Worm (Caenorhabditis elegans) whole organism, L2 larva: ENCODE measurements around the gene czw-1.

Experiments
- C34F6.9 ChIP-seq: fragments of 150-350 bp; optimal IDR thresholded peaks from 2 replicates; lab custom pipeline; 2014; ENCODE audit warnings: missing biosample characterization, missing genetic modification characterization
- F13H6.1 ChIP-seq: sonication (generic microtip); optimal IDR thresholded peaks from 2 replicates; lab custom pipeline; 2016; ENCODE audit warnings: missing genetic modification characterization, missing compliant biosample characterization
- R02D3.7 ChIP-seq: fragments of 150-350 bp; optimal IDR thresholded peaks from 2 replicates; lab custom pipeline; 2014; ENCODE audit warnings: missing biosample characterization, missing genetic modification characterization
- Y55F3AM.14 ChIP-seq: fragments of 200-800 bp; sonication (Bioruptor generic); optimal IDR thresholded peaks from 2 replicates; lab custom pipeline; 2018; ENCODE audit warnings: mild to moderate bottlenecking, missing genetic modification characterization, missing compliant biosample characterization
- ZK546.5 ChIP-seq: sonication (generic microtip); optimal IDR thresholded peaks from 2 replicates; lab custom pipeline; 2017; ENCODE audit warnings: missing biosample characterization, missing genetic modification characterization
- alr-1 ChIP-seq: fragments of 150-350 bp; optimal IDR thresholded peaks from 2 replicates; lab custom pipeline; 2014; ENCODE audit warnings: missing biosample characterization, missing genetic modification characterization
- ama-1 ChIP-seq: fragments of 150-350 bp; optimal IDR thresholded peaks from 2 replicates; lab custom pipeline; 2018; ENCODE audit warnings: inconsistent platforms
- ceh-16 ChIP-seq: fragments of 150-350 bp; optimal IDR thresholded peaks from 2 replicates; lab custom pipeline; 2014; ENCODE audit warnings: missing biosample characterization, missing genetic modification characterization
- ceh-82 ChIP-seq: fragments of 150-350 bp; optimal IDR thresholded peaks from 2 replicates; lab custom pipeline; 2014; ENCODE audit warnings: missing biosample characterization, missing genetic modification characterization
- dmd-4 ChIP-seq: sonication (generic microtip); optimal IDR thresholded peaks from 2 replicates; lab custom pipeline; 2017; ENCODE audit warnings: missing biosample characterization, missing genetic modification characterization
- elt-1 ChIP-seq: fragments of 150-350 bp; optimal IDR thresholded peaks from 2 replicates; lab custom pipeline; 2014; ENCODE audit warnings: missing biosample characterization, missing genetic modification characterization
- elt-3 ChIP-seq: sonication (generic microtip); optimal IDR thresholded peaks from 2 replicates; lab custom pipeline; 2017; ENCODE audit warnings: missing biosample characterization, missing genetic modification characterization
- fos-1 ChIP-seq: fragments of 150-350 bp; optimal IDR thresholded peaks from 2 replicates; lab custom pipeline; 2014; ENCODE audit warnings: missing biosample characterization, missing genetic modification characterization
- gmeb-1 ChIP-seq: fragments of 150-350 bp; optimal IDR thresholded peaks from 2 replicates; lab custom pipeline; 2014; ENCODE audit warnings: missing biosample characterization, missing genetic modification characterization
- lin-13 ChIP-seq: fragments of 150-350 bp; optimal IDR thresholded peaks from 2 replicates; lab custom pipeline; 2014; ENCODE audit warnings: missing biosample characterization, missing genetic modification reagents, missing genetic modification characterization
- lin-39 ChIP-seq: fragments of 150-350 bp; optimal IDR thresholded peaks from 2 replicates; lab custom pipeline; 2014; ENCODE audit warnings: missing biosample characterization, missing genetic modification reagents, missing genetic modification characterization
- lsy-2 ChIP-seq, 2 experiments: fragments of 150-350 bp in 1 of 2; sonication (generic microtip) in 1 of 2; optimal IDR thresholded peaks; 2 replicates each; lab custom pipeline; 2014 to 2017; ENCODE audit warnings: missing biosample characterization in 2 of 2, missing genetic modification characterization in 2 of 2
- mab-5 ChIP-seq: fragments of 150-350 bp; optimal IDR thresholded peaks from 2 replicates; lab custom pipeline; 2014; ENCODE audit warnings: missing biosample characterization, missing genetic modification characterization
- mbf-1 ChIP-seq: sonication (generic microtip); optimal IDR thresholded peaks from 2 replicates; lab custom pipeline; 2017; ENCODE audit warnings: missing biosample characterization, missing genetic modification characterization
- mdl-1 ChIP-seq, 2 experiments: fragments of 150-350 bp in 1 of 2; sonication (generic microtip) in 1 of 2; optimal IDR thresholded peaks; 2 replicates each; lab custom pipeline; 2017; ENCODE audit warnings: missing biosample characterization in 2 of 2, missing genetic modification characterization in 2 of 2
- nhr-11 ChIP-seq: fragments of 150-350 bp; optimal IDR thresholded peaks from 2 replicates; lab custom pipeline; 2014; ENCODE audit warnings: missing biosample characterization, missing genetic modification characterization
- nhr-12 ChIP-seq: fragments of 150-350 bp; optimal IDR thresholded peaks from 2 replicates; lab custom pipeline; 2014; ENCODE audit warnings: missing biosample characterization, missing genetic modification characterization
- nhr-129 ChIP-seq: fragments of 150-350 bp; optimal IDR thresholded peaks from 2 replicates; lab custom pipeline; 2014; ENCODE audit warnings: missing biosample characterization, missing genetic modification characterization
- nhr-21 ChIP-seq: fragments of 150-350 bp; optimal IDR thresholded peaks from 2 replicates; lab custom pipeline; 2014; ENCODE audit warnings: missing biosample characterization, missing genetic modification characterization
- nhr-23 ChIP-seq: fragments of 150-350 bp; optimal IDR thresholded peaks from 2 replicates; lab custom pipeline; 2014; ENCODE audit warnings: missing biosample characterization, missing genetic modification reagents, missing genetic modification characterization
- nhr-237 ChIP-seq: fragments of 150-350 bp; optimal IDR thresholded peaks from 2 replicates; lab custom pipeline; 2014; ENCODE audit warnings: missing biosample characterization, missing genetic modification characterization
- nhr-77 ChIP-seq: fragments of 150-350 bp; optimal IDR thresholded peaks from 2 replicates; lab custom pipeline; 2014; ENCODE audit warnings: missing biosample characterization, missing genetic modification characterization
- peb-1 ChIP-seq: fragments of 150-350 bp; optimal IDR thresholded peaks from 2 replicates; lab custom pipeline; 2014; ENCODE audit warnings: missing biosample characterization, missing genetic modification characterization
- skn-1 ChIP-seq: sonication (generic microtip); optimal IDR thresholded peaks from 2 replicates; lab custom pipeline; 2017; ENCODE audit warnings: missing biosample characterization, missing genetic modification characterization
- sma-3 ChIP-seq: sonication (generic microtip); optimal IDR thresholded peaks from 2 replicates; lab custom pipeline; 2016; ENCODE audit warnings: missing genetic modification reagents, missing genetic modification characterization, missing compliant biosample characterization
- sma-9 ChIP-seq, 2 experiments: fragments of 150-350 bp in 1 of 2; sonication (generic microtip) in 1 of 2; optimal IDR thresholded peaks; 2 replicates each; lab custom pipeline; 2014 to 2016; ENCODE audit warnings: missing genetic modification characterization in 2 of 2, mild to moderate bottlenecking in 1 of 2, missing biosample characterization in 1 of 2, missing compliant biosample characterization in 1 of 2, missing genetic modification reagents in 1 of 2, moderate library complexity in 1 of 2
- snpc-4 ChIP-seq: fragments of 150-350 bp; optimal IDR thresholded peaks from 2 replicates; lab custom pipeline; 2014; ENCODE audit warnings: missing biosample characterization, missing genetic modification characterization
- unc-39 ChIP-seq: fragments of 150-350 bp; optimal IDR thresholded peaks from 2 replicates; lab custom pipeline; 2014; ENCODE audit warnings: missing biosample characterization, missing genetic modification characterization
- unc-55 ChIP-seq: fragments of 150-350 bp; sonication (generic microtip); optimal IDR thresholded peaks from 3 replicates; lab custom pipeline; 2014; ENCODE audit warnings: missing biosample characterization, missing genetic modification reagents, missing genetic modification characterization
- unc-62 ChIP-seq: fragments of 150-350 bp; optimal IDR thresholded peaks from 2 replicates; lab custom pipeline; 2014; ENCODE audit warnings: missing biosample characterization, missing genetic modification reagents, missing genetic modification characterization
- ztf-1 ChIP-seq: fragments of 200-800 bp; sonication (Bioruptor generic); conservative IDR thresholded peaks from 2 replicates; pipeline ENCODE4 v1.3.6; 2022; ENCODE audit warnings: missing genetic modification characterization, missing compliant biosample characterization
- ztf-4 ChIP-seq: fragments of 150-350 bp; optimal IDR thresholded peaks from 2 replicates; lab custom pipeline; 2014; ENCODE audit warnings: missing biosample characterization, missing genetic modification characterization

The czw-1 gene

ce11 chrIV:7938834-7939233 lies 7.8 kb downstream of the czw-1 start, which contains the start of gene F20D12.7:
Gene F20D12.7 (minus strand): TSS chrIV:7938934.
- no peak for TF ChIP-seq alr-1
- TF ChIP-seq nhr-21 = no peak
- no peak for TF ChIP-seq Y55F3AM.14 (GFP tag; lab: Kevin White, UChicago)
- TF ChIP-seq mbf-1 (tag; lab: Kevin White, UChicago) = no peak
- no peak for TF ChIP-seq elt-1 (tag; lab: Kevin White, UChicago)
- no peak for TF ChIP-seq unc-55 (GFP tag; lab: Kevin White, UChicago)
- no peak for TF ChIP-seq ztf-4
- no peak for TF ChIP-seq R02D3.7
- no peak for TF ChIP-seq nhr-237 (tag; lab: Kevin White, UChicago)
- no peak for TF ChIP-seq F13H6.1 (tag; lab: Kevin White, UChicago)
- no peak for TF ChIP-seq ceh-16
- no peak for TF ChIP-seq lin-39 (tag; lab: Kevin White, UChicago)
- TF ChIP-seq sma-3 = no peak
- no peak for TF ChIP-seq mab-5 (tag; lab: Kevin White, UChicago)
- TF ChIP-seq gmeb-1 (tag; lab: Kevin White, UChicago) = no peak
- no peak for TF ChIP-seq nhr-77
- no peak for TF ChIP-seq elt-3 (tag; lab: Kevin White, UChicago)
- no peak for TF ChIP-seq unc-62 (GFP tag; lab: Kevin White, UChicago)
- TF ChIP-seq, all 48 proteins: peak for 0

DNA sequence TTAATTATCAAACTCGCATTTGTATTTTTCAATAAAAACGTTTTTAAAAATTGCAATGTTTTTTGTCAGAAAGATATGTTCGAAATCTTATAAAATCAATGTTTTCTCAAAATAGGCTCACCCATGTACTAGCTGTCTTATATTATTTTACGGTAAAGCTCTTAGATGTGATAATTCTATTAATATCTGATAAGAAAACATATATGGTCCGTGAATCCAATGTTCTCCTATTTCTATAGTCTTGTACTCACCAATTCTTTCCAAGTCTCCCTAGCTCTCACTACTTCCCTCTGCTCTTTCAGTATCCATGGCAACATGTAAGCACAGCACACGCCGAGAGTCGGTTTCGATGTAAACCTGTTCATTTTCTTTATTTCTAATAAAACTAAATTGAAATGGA lies 12.9 kb downstream of the czw-1 start, which contains the start of gene bbs-2:
Gene bbs-2 (plus strand): TSS at position 301 of the 400 bp plus-strand sequence.
- no peak for TF ChIP-seq unc-62 (GFP tag; lab: Kevin White, UChicago)
- no peak for TF ChIP-seq ZK546.5
- TF ChIP-seq gmeb-1 (tag; lab: Kevin White, UChicago) = no peak

DNA sequence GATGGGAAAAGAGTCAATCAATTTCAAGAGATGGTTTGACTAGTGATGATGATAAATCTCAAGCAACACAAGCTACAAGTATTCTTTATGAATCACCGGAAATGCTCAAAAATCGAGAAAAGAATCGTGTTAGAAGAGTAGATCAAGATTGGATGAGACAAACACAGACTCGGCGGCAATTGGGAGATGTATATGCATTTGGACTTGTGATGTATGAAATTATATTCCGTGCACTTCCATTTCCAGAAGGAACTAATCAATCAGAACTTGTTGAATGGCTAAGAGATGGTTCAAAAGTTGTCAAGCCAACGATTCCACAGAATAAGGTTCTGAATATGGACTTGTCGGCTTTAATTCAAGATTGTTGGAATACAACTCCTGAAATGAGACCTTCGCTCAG lies 14.8 kb downstream of the czw-1 start:
- no peak for TF ChIP-seq nhr-23 (tag; lab: Kevin White, UChicago)
- no peak for TF ChIP-seq snpc-4
- TF ChIP-seq unc-62 (GFP tag; lab: Kevin White, UChicago) = no peak
- TF ChIP-seq nhr-12 (tag; lab: Kevin White, UChicago) = no peak
- no peak for TF ChIP-seq nhr-129 (tag; lab: Kevin White, UChicago)
- TF ChIP-seq elt-1 (tag; lab: Kevin White, UChicago) = no peak

DNA sequence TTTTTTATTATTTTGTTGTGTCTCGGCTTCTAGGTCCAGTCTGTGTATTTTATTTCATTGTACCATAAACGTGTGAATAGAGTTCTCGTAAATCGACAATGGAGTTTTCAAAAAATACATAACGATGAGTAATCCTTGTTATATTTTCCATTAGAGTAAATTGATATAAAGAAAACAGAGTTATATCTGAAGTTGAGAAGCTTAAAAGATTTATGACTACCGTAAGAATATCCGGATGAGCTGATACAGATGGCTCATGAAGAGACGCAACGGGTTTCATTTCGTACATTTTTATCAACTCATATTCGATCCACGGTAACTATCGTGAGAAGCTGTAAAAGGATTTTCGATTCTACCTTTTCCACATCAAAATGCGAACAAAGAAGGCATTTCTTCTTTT lies 18.8 kb downstream of the czw-1 start, which contains the start of gene gcy-8:
Gene gcy-8 (plus strand): TSS at position 301 of the 400 bp plus-strand sequence.
- TF ChIP-seq nhr-129 (tag; lab: Kevin White, UChicago) = no peak
- TF ChIP-seq ztf-4 = no peak
- TF ChIP-seq elt-1 (tag; lab: Kevin White, UChicago) = no peak
- TF ChIP-seq ceh-16 = no peak
- TF ChIP-seq ama-1 = no peak
- TF ChIP-seq nhr-11 = no peak
- TF ChIP-seq elt-3 (tag; lab: Kevin White, UChicago) = no peak
- TF ChIP-seq C34F6.9 (tag; lab: Kevin White, UChicago) = no peak
- TF ChIP-seq unc-62 (GFP tag; lab: Kevin White, UChicago) = no peak
- TF ChIP-seq ztf-1 (GFP tag; lab: Robert Waterston, UW) = no peak

DNA sequence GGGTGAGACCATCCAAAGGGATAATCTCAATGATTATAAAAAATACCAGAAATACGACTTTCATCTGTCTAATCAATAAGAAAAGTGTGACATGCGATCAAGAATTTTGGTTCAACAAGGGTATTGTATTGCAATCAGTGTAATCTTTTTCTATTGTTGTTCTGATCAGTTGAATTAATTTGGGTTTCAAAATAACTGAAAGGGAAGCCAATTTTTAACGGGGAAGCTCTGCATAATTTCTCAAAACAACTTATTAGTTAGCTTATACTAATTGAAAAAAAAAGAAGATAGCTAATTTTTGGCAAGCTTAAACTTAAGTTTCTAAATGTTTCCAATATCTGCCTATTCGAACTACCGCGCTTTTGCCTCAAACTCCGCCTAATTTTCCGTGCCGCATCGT lies 19.4 kb downstream of the czw-1 start, which contains the start of gene C49H3.12:
Gene C49H3.12 (minus strand): TSS at position 101 of the 400 bp plus-strand sequence.
- no peak for TF ChIP-seq ceh-82

ce11 chrIV:7926102-7926840 lies 20.4 kb downstream of the czw-1 start, which contains the start of gene rps-2:
Gene rps-2 (minus strand): TSS chrIV:7926391.
- TF ChIP-seq sma-3 (no peak), nhr-11 (no peak), unc-39 (no peak), mab-5 (tag; lab: Kevin White, UChicago) (no peak), Y55F3AM.14 (GFP tag; lab: Kevin White, UChicago) (no peak), R02D3.7 (no peak), mbf-1 (tag; lab: Kevin White, UChicago) (no peak), C34F6.9 (tag; lab: Kevin White, UChicago) (peak; percentile 50), sma-9 (GFP tag; optimal IDR thresholded peaks at IDR 0.05; lab: Kevin White, UChicago) (no peak), sma-9 (tag; optimal IDR thresholded peaks at IDR 0.05; lab: Kevin White, UChicago) (no peak), mdl-1 (tag; optimal IDR thresholded peaks at IDR 0.05; lab: Kevin White, UChicago) (no peak), fos-1 (peak; percentile 1), lin-13 (GFP tag; lab: Kevin White, UChicago) (peak; percentile 28), nhr-129 (tag; lab: Kevin White, UChicago) (peak; percentile 10), unc-62 (GFP tag; lab: Kevin White, UChicago) (no peak), nhr-77 (no peak), unc-55 (GFP tag; lab: Kevin White, UChicago) (no peak), ama-1 (no peak), skn-1 (tag; lab: Kevin White, UChicago) (no peak), nhr-21 (no peak), dmd-4 (tag; lab: Kevin White, UChicago) (no peak), lsy-2 (tag; optimal IDR thresholded peaks at IDR 0.05; lab: Kevin White, UChicago) (peak in 1 of 2 experiments; percentile 32), ZK546.5 (no peak), peb-1 (no peak)
